Fruit fly (Drosophila melanogaster): ENCODE measurements around the gene skd.
A peak's percentile ranks its signal among the peaks of the same experiment; 100 is the strongest.

The skd gene

dm6 chr3L:21027657-21028255 lies 522 bp upstream of the skd start, which contains the start of gene Pdss2 (continued):
- TF ChIP-seq hkb (optimal IDR thresholded peaks at IDR 0.05) (no peak), hkb (GFP tag; IDR thresholded peaks at IDR 0.05) (peak; percentile 41; the same call in 1 of the 2 replicates), CG1792 (GFP tag; optimal IDR thresholded peaks at IDR 0.05) (peak; percentile 15), CG3065 (GFP tag; optimal IDR thresholded peaks at IDR 0.05) (no peak), CG10654 (GFP tag; optimal IDR thresholded peaks at IDR 0.05) (peak; percentile 76), fu2 (GFP tag; optimal IDR thresholded peaks at IDR 0.05) (peak; percentile 51), CG12659 (GFP tag; optimal IDR thresholded peaks at IDR 0.05) (peak; percentile 58), HLH4C (GFP tag; IDR thresholded peaks at IDR 0.05; ENCODE audit: partially characterized antibody) (peak; percentile 55; the same call in 2 of the 3 replicates), CG3995 (GFP tag; optimal IDR thresholded peaks at IDR 0.05) (peak; percentile 36), CG10366 (GFP tag; IDR thresholded peaks at IDR 0.05) (peak; percentile 80), hth (optimal IDR thresholded peaks at IDR 0.05) (no peak), mirr (GFP tag; optimal IDR thresholded peaks at IDR 0.05) (peak; percentile 70), CG31441 (GFP tag; IDR thresholded peaks at IDR 0.05) (peak; percentile 68), Vsx1 (GFP tag; optimal IDR thresholded peaks at IDR 0.05) (peak; percentile 40), CG5953 (GFP tag; IDR thresholded peaks at IDR 0.05) (no peak; the same call in 1 of the 2 replicates), B-H1 (GFP tag; IDR thresholded peaks at IDR 0.05) (peak; percentile 45; the same call in 2 of the 3 replicates), CG11504 (tag; optimal IDR thresholded peaks at IDR 0.05) (peak; percentile 67), fd64A (GFP tag; optimal IDR thresholded peaks at IDR 0.05) (peak; percentile 37), Aef1 (GFP tag; IDR thresholded peaks at IDR 0.05) (peak; percentile 78), chif (GFP tag; optimal IDR thresholded peaks at IDR 0.05) (peak in 1 of 2 experiments; percentile 65), slou (GFP tag; optimal IDR thresholded peaks at IDR 0.05) (peak; percentile 24), CG13894 (tag; optimal IDR thresholded peaks at IDR 0.05) (peak; percentile 75), pan (optimal IDR thresholded peaks at IDR 0.05) (no peak), pan (GFP tag; optimal IDR thresholded peaks at IDR 0.05 in 1 of 2, IDR thresholded peaks at IDR 0.05 in 1 of 2) (peak in 1 of 2 experiments; percentile 80), CG7745 (tag; optimal IDR thresholded peaks at IDR 0.05) (no peak), CG7928 (GFP tag; optimal IDR thresholded peaks at IDR 0.05) (peak; percentile 32), HLH3B (GFP tag; IDR thresholded peaks at IDR 0.05) (peak; percentile 57; the same call in 1 of the 2 replicates), Nf-YB (GFP tag; optimal IDR thresholded peaks at IDR 0.05) (no peak), CG6854 (GFP tag; optimal IDR thresholded peaks at IDR 0.05) (no peak), Lpt (GFP tag; optimal IDR thresholded peaks at IDR 0.05) (no peak), Mes4 (GFP tag; optimal IDR thresholded peaks at IDR 0.05) (peak; percentile 66), ATbp (GFP tag; optimal IDR thresholded peaks at IDR 0.05) (peak; percentile 16), NC2β (GFP tag; optimal IDR thresholded peaks at IDR 0.05) (peak; percentile 41), CG7987 (GFP tag; optimal IDR thresholded peaks at IDR 0.05) (peak; percentile 58), CG17612 (GFP tag; IDR thresholded peaks at IDR 0.05) (peak; percentile 50; the same call in 1 of the 2 replicates), CG1529 (GFP tag; optimal IDR thresholded peaks at IDR 0.05) (peak; percentile 37), CG11093 (GFP tag; IDR thresholded peaks at IDR 0.05) (no peak), CG17359 (tag; optimal IDR thresholded peaks at IDR 0.05) (peak; percentile 51), Mrtf (GFP tag; IDR thresholded peaks at IDR 0.05) (no peak; the same call in 2 of the 3 replicates), cg (GFP tag; optimal IDR thresholded peaks at IDR 0.05) (no peak), Ssrp (tag; optimal IDR thresholded peaks at IDR 0.05) (peak; percentile 72), CG31365 (tag; optimal IDR thresholded peaks at IDR 0.05) (no peak), emc (GFP tag; optimal IDR thresholded peaks at IDR 0.05) (peak; percentile 65), CG18599 (GFP tag; optimal IDR thresholded peaks at IDR 0.05) (peak; percentile 65), CG9797 (GFP tag; optimal IDR thresholded peaks at IDR 0.05) (peak; percentile 84), CG9437 (GFP tag; optimal IDR thresholded peaks at IDR 0.05) (peak; percentile 47), CG2116 (GFP tag; optimal IDR thresholded peaks at IDR 0.05) (peak; percentile 62), CG11456 (GFP tag; IDR thresholded peaks at IDR 0.05) (peak; percentile 90), Eip74EF (GFP tag; optimal IDR thresholded peaks at IDR 0.05) (peak in 1 of 2 experiments; percentile 47), CG9876 (GFP tag; optimal IDR thresholded peaks at IDR 0.05) (peak; percentile 61)
